Fruit fly (Drosophila melanogaster) whole organism, embryonic: ENCODE measurements around the gene stwl.

Source experiments
- Bdp1 ChIP-seq: fragments of 200-800 bp; sonication (Bioruptor generic); optimal IDR thresholded peaks from 3 replicates; lab custom pipeline; 2016; ENCODE audit warnings: missing biosample characterization, missing genetic modification characterization
- Blimp-1 ChIP-seq: fragments of 200-800 bp; sonication (Bioruptor generic); optimal IDR thresholded peaks from 3 replicates; lab custom pipeline; 2018; ENCODE audit warnings: missing biosample characterization, missing genetic modification characterization, mild to moderate bottlenecking, moderate library complexity, missing genetic modification reagents
- CG10543 ChIP-seq: fragments of 200-800 bp; sonication (Bioruptor generic); optimal IDR thresholded peaks from 3 replicates; lab custom pipeline; 2017; ENCODE audit warnings: missing biosample characterization, mild to moderate bottlenecking, missing genetic modification characterization, moderate library complexity
- CG10565 ChIP-seq: fragments of 200-800 bp; sonication (Bioruptor generic); optimal IDR thresholded peaks from 3 replicates; lab custom pipeline; 2016; ENCODE audit warnings: missing biosample characterization, mild to moderate bottlenecking, missing genetic modification characterization
- CG11398 ChIP-seq: fragments of 200-800 bp; sonication (Bioruptor generic); optimal IDR thresholded peaks from 2 replicates; lab custom pipeline; 2016; ENCODE audit warnings: missing biosample characterization, missing genetic modification characterization
- CG11696 ChIP-seq: fragments of 200-800 bp; sonication (Bioruptor generic); IDR thresholded peaks from 2 replicates; pipeline ENCODE4 v1.3.6; 2022; ENCODE audit warnings: missing biosample characterization, missing genetic modification characterization
- CG12071 ChIP-seq: fragments of 200-800 bp; sonication (Bioruptor generic); optimal IDR thresholded peaks from 3 replicates; lab custom pipeline; 2018; ENCODE audit warnings: missing biosample characterization, mild to moderate bottlenecking, missing genetic modification characterization
- CG12391 ChIP-seq: fragments of 200-800 bp; sonication (Bioruptor generic); optimal IDR thresholded peaks from 3 replicates; lab custom pipeline; 2018; ENCODE audit warnings: missing biosample characterization, mild to moderate bottlenecking, missing genetic modification characterization, moderate library complexity
- CG14441 ChIP-seq: fragments of 200-800 bp; sonication (Bioruptor generic); IDR thresholded peaks from 2 replicates; pipeline ENCODE4 v1.3.6; 2022; ENCODE audit warnings: missing biosample characterization, missing genetic modification characterization
- CG14860 ChIP-seq: fragments of 200-800 bp; sonication (Bioruptor generic); IDR thresholded peaks from 3 replicates; pipeline ENCODE4 v1.3.6; 2022; ENCODE audit warnings: missing biosample characterization, missing genetic modification characterization; ENCODE audit not compliant: partially characterized antibody
- CG18011 ChIP-seq: fragments of 200-800 bp; sonication (Bioruptor generic); optimal IDR thresholded peaks from 2 replicates; lab custom pipeline; 2017; ENCODE audit warnings: missing biosample characterization, missing genetic modification characterization, mild to moderate bottlenecking, moderate library complexity, missing genotype
- CG2199 ChIP-seq: fragments of 200-800 bp; sonication (Bioruptor generic); IDR thresholded peaks from 3 replicates; pipeline ENCODE4 v1.3.6; 2022; ENCODE audit warnings: missing biosample characterization, missing genetic modification characterization
- CG2202 ChIP-seq: fragments of 200-800 bp; sonication (Bioruptor generic); optimal IDR thresholded peaks from 2 replicates; lab custom pipeline; 2018; ENCODE audit warnings: missing biosample characterization, mild to moderate bottlenecking, missing genetic modification characterization
- CG34376 ChIP-seq: fragments of 200-800 bp; sonication (Bioruptor generic); optimal IDR thresholded peaks from 2 replicates; lab custom pipeline; 2018; ENCODE audit warnings: missing biosample characterization, mild to moderate bottlenecking, missing genetic modification characterization
- CG3847 ChIP-seq: fragments of 200-800 bp; sonication (Bioruptor generic); IDR thresholded peaks from 2 replicates; pipeline ENCODE4 v1.3.6; 2022; ENCODE audit warnings: missing biosample characterization, missing genetic modification characterization
- CG6689 ChIP-seq: fragments of 200-800 bp; sonication (Bioruptor generic); IDR thresholded peaks from 2 replicates; pipeline ENCODE4 v1.3.6; 2022; ENCODE audit warnings: missing biosample characterization, missing genetic modification characterization
- CG6791 ChIP-seq: fragments of 200-800 bp; sonication (Bioruptor generic); IDR thresholded peaks from 3 replicates; pipeline ENCODE4 v1.3.6; 2022; ENCODE audit warnings: missing biosample characterization, missing genetic modification characterization; ENCODE audit not compliant: partially characterized antibody
- Ets65A ChIP-seq: fragments of 200-800 bp; sonication (Bioruptor generic); peaks from one replicate; lab custom pipeline; 2016; ENCODE audit warnings: missing biosample characterization, missing genetic modification characterization
- Hr3 ChIP-seq: fragments of 200-800 bp; sonication (Bioruptor generic); optimal IDR thresholded peaks from 3 replicates; lab custom pipeline; 2016; ENCODE audit warnings: missing biosample characterization, missing genetic modification characterization
- MBD-R2 ChIP-seq: fragments of 200-800 bp; sonication (Bioruptor generic); IDR thresholded peaks from 2 replicates; pipeline ENCODE4 v1.3.6; 2022; ENCODE audit warnings: missing biosample characterization, missing genetic modification characterization
- Pdp1 ChIP-seq, 2 experiments: fragments of 200-800 bp; sonication (Bioruptor generic); optimal IDR thresholded peaks; 3 replicates each; lab custom pipeline; 2016; ENCODE audit warnings: missing biosample characterization in 2 of 2, missing genetic modification characterization in 2 of 2, mild to moderate bottlenecking in 1 of 2, moderate library complexity in 1 of 2
- Vsx1 ChIP-seq: fragments of 200-800 bp; sonication (Bioruptor generic); optimal IDR thresholded peaks from 2 replicates; lab custom pipeline; 2017; ENCODE audit warnings: missing biosample characterization, mild to moderate bottlenecking, missing genetic modification characterization, missing genetic modification reagents
- Xrp1 ChIP-seq: fragments of 200-800 bp; sonication (Bioruptor generic); IDR thresholded peaks from 2 replicates; pipeline ENCODE4 v1.3.6; 2022; ENCODE audit warnings: missing biosample characterization, missing genetic modification characterization
- ac ChIP-seq: fragments of 200-800 bp; sonication (Bioruptor generic); optimal IDR thresholded peaks from 3 replicates; lab custom pipeline; 2017; ENCODE audit warnings: missing biosample characterization, mild to moderate bottlenecking, missing genetic modification characterization
- bcd ChIP-seq: fragments of 200-800 bp; sonication (Bioruptor generic); optimal IDR thresholded peaks from 2 replicates; lab custom pipeline; 2017; ENCODE audit warnings: missing biosample characterization, mild to moderate bottlenecking, missing genetic modification characterization
- caup ChIP-seq: fragments of 200-800 bp; sonication (Bioruptor generic); optimal IDR thresholded peaks from 3 replicates; lab custom pipeline; 2017; ENCODE audit warnings: missing biosample characterization, mild to moderate bottlenecking, missing genetic modification characterization, moderate library complexity; ENCODE audit not compliant: severe bottlenecking
- crp ChIP-seq, 2 experiments: fragments of 200-800 bp; sonication (Bioruptor generic); optimal IDR thresholded peaks; 2 replicates in 1 of 2; 3 replicates in 1 of 2; lab custom pipeline; 2017; ENCODE audit warnings: missing biosample characterization in 2 of 2, missing genetic modification characterization in 2 of 2, mild to moderate bottlenecking in 1 of 2, moderate library complexity in 1 of 2
- exex ChIP-seq: fragments of 200-800 bp; sonication (Bioruptor generic); optimal IDR thresholded peaks from 4 replicates; lab custom pipeline; 2018; ENCODE audit warnings: missing biosample characterization, mild to moderate bottlenecking, missing genetic modification characterization, moderate library complexity
- grn ChIP-seq: fragments of 200-800 bp; sonication (Bioruptor generic); optimal IDR thresholded peaks from 3 replicates; lab custom pipeline; 2017; ENCODE audit warnings: missing biosample characterization, missing genetic modification characterization
- ind ChIP-seq: fragments of 200-800 bp; sonication (Bioruptor generic); optimal IDR thresholded peaks from 3 replicates; lab custom pipeline; 2016; ENCODE audit warnings: missing biosample characterization, missing genetic modification characterization
- lab ChIP-seq: fragments of 200-800 bp; sonication (Bioruptor generic); optimal IDR thresholded peaks from 3 replicates; lab custom pipeline; 2017; ENCODE audit warnings: missing biosample characterization, missing genetic modification characterization, mild to moderate bottlenecking, moderate library complexity, missing genetic modification reagents
- nom ChIP-seq: fragments of 200-800 bp; sonication (Bioruptor generic); optimal IDR thresholded peaks from 2 replicates; lab custom pipeline; 2017; ENCODE audit warnings: missing biosample characterization, missing genetic modification characterization, mild to moderate bottlenecking, moderate library complexity, missing genetic modification reagents
- pnt ChIP-seq: fragments of 200-800 bp; sonication (Bioruptor generic); optimal IDR thresholded peaks from 3 replicates; lab custom pipeline; 2016; ENCODE audit warnings: missing biosample characterization, missing genetic modification characterization
- sd ChIP-seq: fragments of 200-800 bp; sonication (Bioruptor generic); optimal IDR thresholded peaks from 3 replicates; lab custom pipeline; 2018; ENCODE audit warnings: missing biosample characterization, mild to moderate bottlenecking, missing genetic modification characterization, moderate library complexity
- sens ChIP-seq: fragments of 200-800 bp; sonication (Bioruptor generic); peaks from one replicate; lab custom pipeline; 2016; ENCODE audit warnings: missing biosample characterization, missing genetic modification characterization
- sqz ChIP-seq: fragments of 200-800 bp; sonication (Bioruptor generic); optimal IDR thresholded peaks from 3 replicates; lab custom pipeline; 2018; ENCODE audit warnings: missing biosample characterization, mild to moderate bottlenecking, missing genetic modification characterization
- sr ChIP-seq: fragments of 200-800 bp; sonication (Bioruptor generic); IDR thresholded peaks from 3 replicates; pipeline ENCODE4 v1.3.6; 2022; ENCODE audit warnings: missing biosample characterization, missing genetic modification characterization
- tap ChIP-seq: fragments of 200-800 bp; optimal IDR thresholded peaks from 3 replicates; lab custom pipeline; 2019; ENCODE audit warnings: missing biosample characterization, mild to moderate bottlenecking, missing genetic modification characterization, moderate library complexity
- tin ChIP-seq: fragments of 200-800 bp; sonication (Bioruptor generic); optimal IDR thresholded peaks from 3 replicates; lab custom pipeline; 2016; ENCODE audit warnings: missing biosample characterization, missing genetic modification characterization
- tio ChIP-seq: fragments of 200-800 bp; sonication (Bioruptor generic); optimal IDR thresholded peaks from 2 replicates; lab custom pipeline; 2017; ENCODE audit warnings: missing biosample characterization, missing genetic modification characterization, inconsistent platforms
- twi ChIP-seq: fragments of 200-800 bp; optimal IDR thresholded peaks from 2 replicates; lab custom pipeline; 2019; ENCODE audit warnings: missing biosample characterization, mild to moderate bottlenecking, missing genetic modification characterization, moderate library complexity
- wek ChIP-seq: fragments of 200-800 bp; sonication (Bioruptor generic); optimal IDR thresholded peaks from 3 replicates; lab custom pipeline; 2018; ENCODE audit warnings: missing biosample characterization, mild to moderate bottlenecking, missing genetic modification characterization, moderate library complexity
- zfh1 ChIP-seq: fragments of 200-800 bp; sonication (Bioruptor generic); IDR thresholded peaks from 3 replicates; pipeline ENCODE4 v1.3.6; 2022; ENCODE audit warnings: missing biosample characterization, missing genetic modification characterization

stwl gene

DNA sequence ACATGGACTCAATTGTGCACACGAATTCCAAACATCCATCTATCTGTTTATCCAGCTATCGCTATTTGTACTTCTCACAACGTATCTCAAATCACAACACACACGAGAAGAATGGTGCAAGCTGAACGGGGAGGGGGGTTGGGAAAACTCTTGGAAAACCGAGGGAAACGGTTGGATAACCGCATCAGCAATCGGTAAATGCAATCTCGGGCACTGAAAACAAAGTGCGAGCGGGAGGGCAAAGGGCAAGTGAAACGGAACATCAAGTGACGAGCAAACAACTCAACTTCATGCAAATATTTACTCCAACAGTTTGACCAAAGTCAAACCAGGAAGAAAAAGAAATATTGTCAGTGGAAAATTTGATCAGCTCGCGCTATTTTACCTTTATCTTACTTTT, 37.1 kb upstream of the stwl start (continued):
- TF ChIP-seq Pdp1 (GFP tag; optimal IDR thresholded peaks at IDR 0.05; lab: Kevin White, UChicago): peak in 1 of 2 experiments; percentile 12
- no peak for TF ChIP-seq sd (tag; lab: Kevin White, UChicago)
- peak; percentile 21 for TF ChIP-seq twi (tag; lab: Kevin White, UChicago)
- TF ChIP-seq CG34376 (GFP tag; lab: Kevin White, UChicago): no peak
- peak; percentile 86 for TF ChIP-seq sens (GFP tag; lab: Kevin White, UChicago)

DNA sequence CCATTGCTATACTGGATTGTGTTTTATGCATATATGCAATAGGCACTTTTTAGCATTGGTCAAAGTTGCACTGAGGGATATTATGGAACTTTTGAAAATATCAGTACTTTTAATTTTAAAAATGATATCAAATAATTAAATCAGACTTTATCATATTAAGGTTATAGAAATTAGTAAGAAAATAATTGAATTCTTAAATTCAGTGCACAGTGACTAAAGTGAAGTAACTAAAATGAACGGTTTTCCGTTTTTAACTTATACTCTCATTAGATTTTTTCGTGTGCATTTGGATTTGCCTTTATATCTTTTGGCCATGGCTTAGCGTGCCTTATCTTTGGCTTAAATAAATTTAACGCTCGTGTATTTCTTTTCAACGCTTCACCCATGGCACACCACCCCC, 30.9 kb upstream of the stwl start:
- TF ChIP-seq Xrp1 (GFP tag; lab: Robert Waterston, UW) (no peak), sr (GFP tag; lab: Robert Waterston, UW) (no peak)

DNA sequence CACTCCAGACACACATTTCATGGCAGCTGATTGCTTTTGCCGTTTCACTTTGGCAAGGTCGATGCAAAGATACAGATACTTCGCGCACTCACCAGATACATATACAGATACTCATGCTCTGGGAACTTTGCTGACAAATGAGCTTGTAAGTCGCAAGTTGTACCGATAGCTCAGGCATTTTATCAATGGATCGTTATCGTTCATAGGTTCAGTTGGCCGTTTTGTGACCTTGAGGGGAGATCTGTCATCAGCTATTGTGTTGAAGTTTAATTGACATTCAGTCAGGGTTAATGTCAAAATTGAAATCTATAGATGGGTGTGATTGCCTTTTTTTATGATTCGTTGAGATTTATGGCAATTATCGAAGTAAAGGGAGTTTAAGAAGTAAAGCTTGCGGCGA, 22.5 kb upstream of the stwl start:
- TF ChIP-seq MBD-R2 (GFP tag; lab: Robert Waterston, UW) (no peak), CG14441 (GFP tag; lab: Robert Waterston, UW) (no peak), caup (GFP tag; lab: Kevin White, UChicago) (peak; percentile 65), exex (tag; lab: Kevin White, UChicago) (peak; percentile 18), sd (tag; lab: Kevin White, UChicago) (peak; percentile 84)

DNA sequence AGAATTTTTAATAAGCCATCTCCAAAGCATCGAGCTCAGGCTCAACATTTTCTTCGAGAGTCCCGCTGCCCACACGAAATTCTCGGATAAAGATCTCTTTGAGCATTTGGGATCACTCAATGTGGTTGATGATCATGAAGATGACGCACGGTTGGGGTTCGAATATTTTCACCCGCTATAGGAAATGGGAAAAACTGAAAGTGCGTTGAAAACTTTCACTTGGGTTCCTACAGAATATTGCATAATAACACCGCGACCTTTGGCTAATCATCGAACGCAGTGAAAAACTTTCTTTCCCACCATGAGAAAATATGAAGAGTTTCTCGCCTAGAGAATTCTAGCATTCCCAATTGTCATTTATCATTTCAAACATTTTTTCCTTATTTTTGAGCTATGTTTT, 19.2 kb upstream of the stwl start:
- TF ChIP-seq Ets65A (GFP tag; lab: Kevin White, UChicago) (peak; percentile 45), Bdp1 (GFP tag; lab: Kevin White, UChicago) (no peak), CG2199 (GFP tag; lab: Robert Waterston, UW) (0 out of 3 replicates have a peak, but pooled peaks have one; percentile 46), CG11696 (GFP tag; lab: Robert Waterston, UW) (no peak), Blimp-1 (peak; percentile 94), ac (GFP tag; lab: Kevin White, UChicago) (no peak), CG14860 (GFP tag; lab: Robert Waterston, UW) (no peak), CG6689 (GFP tag; lab: Robert Waterston, UW) (no peak), grn (GFP tag; lab: Kevin White, UChicago) (peak; percentile 37)
- TF ChIP-seq, all 482 proteins: peak for 4

DNA sequence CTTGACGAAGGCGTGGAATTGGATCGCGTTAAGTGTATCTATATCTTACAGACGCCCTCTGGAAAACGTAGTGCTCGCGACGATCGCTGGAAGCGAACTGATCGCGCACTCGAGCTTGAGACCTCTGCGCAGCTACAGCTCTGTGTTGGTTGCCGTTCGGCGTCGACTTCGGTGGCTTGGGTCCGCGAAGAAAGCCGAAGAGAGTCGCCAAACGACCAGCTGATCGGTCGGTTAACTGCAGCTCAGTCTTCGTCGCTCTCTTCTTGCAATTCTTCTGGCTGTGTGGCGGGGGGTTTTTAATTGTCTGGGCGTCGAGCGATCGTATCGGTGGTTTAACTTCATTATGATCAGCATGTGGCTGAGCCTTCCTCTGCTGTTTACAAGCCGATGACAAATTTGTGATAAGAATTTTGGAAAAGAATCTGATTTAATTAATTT, 17.6 kb upstream of the stwl start:
- TF ChIP-seq tap: peak; percentile 33
- no peak for TF ChIP-seq tio (GFP tag; lab: Kevin White, UChicago)
- no peak for TF ChIP-seq tin
- no peak for TF ChIP-seq CG18011 (GFP tag; lab: Kevin White, UChicago)
- TF ChIP-seq CG2202 (tag; lab: Kevin White, UChicago): no peak
- peak; percentile 43 for TF ChIP-seq lab
- TF ChIP-seq CG10565 (GFP tag; lab: Kevin White, UChicago): no peak
- no peak for TF ChIP-seq pnt (GFP tag; lab: Kevin White, UChicago)
- no peak for TF ChIP-seq Hr3 (GFP tag; lab: Kevin White, UChicago)
- peak; percentile 6 for TF ChIP-seq CG11398 (GFP tag; lab: Kevin White, UChicago)
- TF ChIP-seq wek (GFP tag; lab: Kevin White, UChicago): peak; percentile 54
- peak in 1 of 2 experiments; percentile 65 for TF ChIP-seq crp (GFP tag; optimal IDR thresholded peaks at IDR 0.05; lab: Kevin White, UChicago)
- TF ChIP-seq CG10543 (GFP tag; lab: Kevin White, UChicago): peak; percentile 61
- no peak for TF ChIP-seq CG12391 (tag; lab: Kevin White, UChicago)
- TF ChIP-seq ind (GFP tag; lab: Kevin White, UChicago): no peak
- no peak for TF ChIP-seq CG3847
- peak; percentile 92 for TF ChIP-seq nom
- TF ChIP-seq Vsx1: peak; percentile 43
- TF ChIP-seq bcd (GFP tag; lab: Kevin White, UChicago): no peak
- TF ChIP-seq CG12071 (GFP tag; lab: Kevin White, UChicago): peak; percentile 64
- 0 out of 3 replicates have a peak, but pooled peaks have one; percentile 28 for TF ChIP-seq zfh1 (GFP tag; lab: Robert Waterston, UW)
- TF ChIP-seq CG6791: peak; percentile 49; the same call in 1 of the 3 replicates
- TF ChIP-seq sqz (GFP tag; lab: Kevin White, UChicago): peak; percentile 11
